Worm (Caenorhabditis elegans): ENCODE measurements around the gene F56D5.2.

- no peak for TF ChIP-seq pqm-1 (tag; optimal IDR thresholded peaks at IDR 0.05)
- no peak for TF ChIP-seq elt-2 (tag; optimal IDR thresholded peaks at IDR 0.05)
- no peak for TF ChIP-seq unc-62 (GFP tag; optimal IDR thresholded peaks at IDR 0.05)
- no peak for TF ChIP-seq nhr-77 (tag; optimal IDR thresholded peaks at IDR 0.05)
These were observed 24.7 kb upstream of the F56D5.2 start, which contains the start of gene srxa-2 for ce11 chrIV:9423095-9423494.

All from whole organism, L3 larva.